Worm (Caenorhabditis elegans): ENCODE data around the gene gcl-1.

DNA sequence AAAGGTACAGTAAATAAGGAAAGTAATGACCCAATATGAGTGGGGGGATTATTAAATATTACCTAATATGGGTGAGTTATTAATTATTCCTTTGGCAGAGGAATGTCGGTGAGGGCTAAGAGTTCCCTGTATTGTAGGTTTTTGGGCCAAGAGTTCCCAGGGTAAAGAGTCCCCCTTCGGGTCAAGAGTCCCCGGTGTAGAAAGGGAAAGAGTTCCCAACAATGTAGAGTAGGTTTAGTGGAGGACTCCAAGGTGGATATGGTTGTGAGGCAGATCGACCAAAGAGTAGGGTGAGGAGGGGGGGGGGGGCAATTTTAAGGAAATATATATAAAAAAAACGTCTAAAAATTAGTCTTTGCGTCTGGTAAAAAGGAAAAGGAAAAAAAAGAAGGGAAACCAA lies 44.2 kb upstream of the gcl-1 start:
- TF ChIP-seq nhr-77 (tag; optimal IDR thresholded peaks at IDR 0.05) (no peak), mep-1 (tag; optimal IDR thresholded peaks at IDR 0.05) (no peak), nhr-84 (tag; optimal IDR thresholded peaks at IDR 0.05) (no peak), ztf-11 (tag; optimal IDR thresholded peaks at IDR 0.05) (no peak), nhr-90 (tag; optimal IDR thresholded peaks at IDR 0.05; ENCODE audit: poor library complexity) (no peak), nhr-237 (tag; optimal IDR thresholded peaks at IDR 0.05) (no peak), ces-1 (GFP tag; optimal IDR thresholded peaks at IDR 0.05) (no peak), ama-1 (optimal IDR thresholded peaks at IDR 0.05) (no peak), lin-15B (tag; optimal IDR thresholded peaks at IDR 0.05) (no peak), elt-3 (tag; optimal IDR thresholded peaks at IDR 0.05) (no peak), lin-13 (GFP tag; optimal IDR thresholded peaks at IDR 0.05) (no peak), snpc-4 (tag; optimal IDR thresholded peaks at IDR 0.05) (no peak), egl-27 (tag; optimal IDR thresholded peaks at IDR 0.05) (no peak)

Data from whole organism, L1 larva.